Fruit fly (Drosophila melanogaster) whole organism, prepupa: Measurements from ENCODE around the gene CG2898.

Source experiments
- Blimp-1 ChIP-seq: fragments of 200-800 bp; sonication (Bioruptor generic); optimal IDR thresholded peaks from 3 replicates; lab custom pipeline; 2017; ENCODE audit warnings: missing biosample characterization, missing genetic modification characterization, mild to moderate bottlenecking, moderate library complexity, missing genetic modification reagents
- CG10631 ChIP-seq: fragments of 200-800 bp; sonication (Bioruptor generic); optimal IDR thresholded peaks from 2 replicates; lab custom pipeline; 2016; ENCODE audit warnings: missing biosample characterization, missing genetic modification characterization
- CG10669 ChIP-seq: fragments of 200-800 bp; sonication (Bioruptor generic); optimal IDR thresholded peaks from 3 replicates; lab custom pipeline; 2018; ENCODE audit warnings: missing biosample characterization, mild to moderate bottlenecking, missing genetic modification characterization, moderate library complexity
- CG11294 ChIP-seq: fragments of 200-800 bp; sonication (Bioruptor generic); IDR thresholded peaks from 2 replicates; pipeline ENCODE4 v1.3.6; 2022; ENCODE audit warnings: missing biosample characterization, missing genetic modification characterization
- CG15336 ChIP-seq: fragments of 200-800 bp; sonication (Bioruptor generic); IDR thresholded peaks from 2 replicates; pipeline ENCODE4 v1.3.6; 2022; ENCODE audit warnings: missing biosample characterization, missing genetic modification characterization
- CG16779 ChIP-seq: fragments of 200-800 bp; sonication (Bioruptor generic); optimal IDR thresholded peaks from 3 replicates; lab custom pipeline; 2017; ENCODE audit warnings: missing biosample characterization, mild to moderate bottlenecking, missing genetic modification characterization
- CG3032 ChIP-seq: fragments of 200-800 bp; optimal IDR thresholded peaks from 2 replicates; lab custom pipeline; 2019; ENCODE audit warnings: missing biosample characterization, mild to moderate bottlenecking, missing genetic modification characterization, moderate library complexity
- CG31627 ChIP-seq: fragments of 200-800 bp; sonication (Bioruptor generic); optimal IDR thresholded peaks from 3 replicates; lab custom pipeline; 2016; ENCODE audit warnings: missing biosample characterization, missing genetic modification characterization
- CG32006 ChIP-seq: fragments of 200-800 bp; sonication (Bioruptor generic); optimal IDR thresholded peaks from 3 replicates; lab custom pipeline; 2017; ENCODE audit warnings: missing biosample characterization, mild to moderate bottlenecking, missing genetic modification characterization
- CG34406 ChIP-seq: fragments of 200-800 bp; sonication (Bioruptor generic); optimal IDR thresholded peaks from 3 replicates; lab custom pipeline; 2016; ENCODE audit warnings: missing biosample characterization, missing genetic modification characterization
- CG3919 ChIP-seq: fragments of 200-800 bp; sonication (Bioruptor generic); optimal IDR thresholded peaks from 3 replicates; lab custom pipeline; 2016; ENCODE audit warnings: missing biosample characterization, missing genetic modification characterization
- CG6163 ChIP-seq: fragments of 200-800 bp; sonication (Bioruptor generic); IDR thresholded peaks from 3 replicates; pipeline ENCODE4 v1.3.6; 2022; ENCODE audit warnings: missing biosample characterization, missing genetic modification characterization
- CG6276 ChIP-seq: fragments of 200-800 bp; sonication (Bioruptor generic); optimal IDR thresholded peaks from 2 replicates; lab custom pipeline; 2017; ENCODE audit warnings: missing biosample characterization, mild to moderate bottlenecking, missing genetic modification characterization
- CG6792 ChIP-seq: fragments of 200-800 bp; sonication (Bioruptor generic); optimal IDR thresholded peaks from 3 replicates; lab custom pipeline; 2016; ENCODE audit warnings: missing biosample characterization, missing genetic modification characterization
- CG6808 ChIP-seq: fragments of 200-800 bp; sonication (Bioruptor generic); optimal IDR thresholded peaks from 3 replicates; lab custom pipeline; 2017; ENCODE audit warnings: missing biosample characterization, missing genetic modification characterization, mild to moderate bottlenecking, moderate library complexity, missing genetic modification reagents
- CG7368 ChIP-seq: fragments of 200-800 bp; sonication (Bioruptor generic); optimal IDR thresholded peaks from 3 replicates; lab custom pipeline; 2016; ENCODE audit warnings: missing biosample characterization, missing genetic modification characterization
- CG8319 ChIP-seq: fragments of 200-800 bp; sonication (Bioruptor generic); optimal IDR thresholded peaks from 3 replicates; lab custom pipeline; 2016; ENCODE audit warnings: missing biosample characterization, missing genetic modification characterization
- CG8632 ChIP-seq: fragments of 200-800 bp; sonication (Bioruptor generic); optimal IDR thresholded peaks from 3 replicates; lab custom pipeline; 2016; ENCODE audit warnings: missing biosample characterization, missing genetic modification characterization
- CG9139 ChIP-seq: fragments of 200-800 bp; sonication (Bioruptor generic); optimal IDR thresholded peaks from 3 replicates; lab custom pipeline; 2017; ENCODE audit warnings: missing biosample characterization, mild to moderate bottlenecking, missing genetic modification characterization
- Eip75B ChIP-seq: fragments of 200-800 bp; sonication (Bioruptor generic); optimal IDR thresholded peaks from 3 replicates; lab custom pipeline; 2016; ENCODE audit warnings: missing biosample characterization, missing genetic modification characterization
- Eip78C ChIP-seq: fragments of 200-800 bp; sonication (Bioruptor generic); peaks from one replicate; lab custom pipeline; 2016; ENCODE audit warnings: missing biosample characterization, missing genetic modification characterization
- Gug ChIP-seq: fragments of 200-800 bp; sonication (Bioruptor generic); IDR thresholded peaks from 2 replicates; pipeline ENCODE4 v1.3.6; 2022; ENCODE audit warnings: missing biosample characterization, missing genetic modification characterization
- Hr39 ChIP-seq: fragments of 200-800 bp; sonication (Bioruptor generic); optimal IDR thresholded peaks from 2 replicates; lab custom pipeline; 2016; ENCODE audit warnings: missing biosample characterization, missing genetic modification characterization
- Hr4 ChIP-seq: fragments of 200-800 bp; sonication (Bioruptor generic); optimal IDR thresholded peaks from 3 replicates; lab custom pipeline; 2016; ENCODE audit warnings: missing biosample characterization, missing genetic modification characterization
- Lpt ChIP-seq: fragments of 200-800 bp; sonication (Bioruptor generic); optimal IDR thresholded peaks from 3 replicates; lab custom pipeline; 2016; ENCODE audit warnings: missing biosample characterization, missing genetic modification characterization
- Met ChIP-seq: fragments of 200-800 bp; sonication (Bioruptor generic); optimal IDR thresholded peaks from 3 replicates; lab custom pipeline; 2016; ENCODE audit warnings: missing biosample characterization, missing genetic modification characterization
- OdsH ChIP-seq: fragments of 200-800 bp; sonication (Bioruptor generic); optimal IDR thresholded peaks from 3 replicates; lab custom pipeline; 2016; ENCODE audit warnings: missing biosample characterization, missing genetic modification characterization
- Smox ChIP-seq: fragments of 200-800 bp; sonication (Bioruptor generic); optimal IDR thresholded peaks from 3 replicates; lab custom pipeline; 2016; ENCODE audit warnings: missing biosample characterization, missing genetic modification characterization
- Sox14 ChIP-seq: fragments of 200-800 bp; sonication (Bioruptor generic); optimal IDR thresholded peaks from 3 replicates; lab custom pipeline; 2016; ENCODE audit warnings: missing biosample characterization, missing genetic modification characterization
- achi ChIP-seq: fragments of 200-800 bp; sonication (Bioruptor generic); optimal IDR thresholded peaks from 3 replicates; lab custom pipeline; 2016; ENCODE audit warnings: missing biosample characterization, missing genetic modification characterization
- acj6 ChIP-seq: fragments of 200-800 bp; sonication (Bioruptor generic); optimal IDR thresholded peaks from 3 replicates; lab custom pipeline; 2016; ENCODE audit warnings: missing biosample characterization, missing genetic modification characterization
- cyc ChIP-seq: fragments of 200-800 bp; sonication (Bioruptor generic); optimal IDR thresholded peaks from 3 replicates; lab custom pipeline; 2016; ENCODE audit warnings: missing biosample characterization, missing genetic modification characterization
- dsx ChIP-seq: fragments of 200-800 bp; optimal IDR thresholded peaks from 3 replicates; lab custom pipeline; 2019; ENCODE audit warnings: missing biosample characterization, mild to moderate bottlenecking, missing genetic modification characterization, moderate library complexity; ENCODE audit not compliant: poor library complexity, severe bottlenecking
- eg ChIP-seq: fragments of 200-800 bp; sonication (Bioruptor generic); IDR thresholded peaks from 3 replicates; pipeline ENCODE4 v1.3.6; 2022; ENCODE audit warnings: missing biosample characterization, missing genetic modification characterization
- esn ChIP-seq: fragments of 200-800 bp; sonication (Bioruptor generic); optimal IDR thresholded peaks from 2 replicates; lab custom pipeline; 2016; ENCODE audit warnings: missing biosample characterization, mild to moderate bottlenecking, missing genetic modification characterization, moderate library complexity
- fd85E ChIP-seq: fragments of 200-800 bp; sonication (Bioruptor generic); optimal IDR thresholded peaks from 3 replicates; lab custom pipeline; 2016; ENCODE audit warnings: missing biosample characterization, missing genetic modification characterization
- fkh ChIP-seq: fragments of 200-800 bp; sonication (Bioruptor generic); optimal IDR thresholded peaks from 3 replicates; lab custom pipeline; 2017; ENCODE audit warnings: missing biosample characterization, mild to moderate bottlenecking, missing genetic modification characterization, moderate library complexity
- lz ChIP-seq: fragments of 200-800 bp; sonication (Bioruptor generic); optimal IDR thresholded peaks from 3 replicates; lab custom pipeline; 2016; ENCODE audit warnings: missing biosample characterization, missing genetic modification characterization
- net ChIP-seq: fragments of 200-800 bp; sonication (Bioruptor generic); optimal IDR thresholded peaks from 3 replicates; lab custom pipeline; 2016; ENCODE audit warnings: missing biosample characterization, missing genetic modification characterization
- pdm3 ChIP-seq: fragments of 200-800 bp; sonication (Bioruptor generic); optimal IDR thresholded peaks from 3 replicates; lab custom pipeline; 2016; ENCODE audit warnings: missing biosample characterization, missing genetic modification characterization
- salr ChIP-seq, 2 experiments: fragments of 200-800 bp; sonication (Bioruptor generic); optimal IDR thresholded peaks; 3 replicates each; lab custom pipeline; 2016 to 2018; ENCODE audit warnings: missing biosample characterization in 2 of 2, missing genetic modification characterization in 2 of 2, mild to moderate bottlenecking in 1 of 2
- ss ChIP-seq, 2 experiments: fragments of 200-800 bp; sonication (Bioruptor generic); optimal IDR thresholded peaks; 2 replicates in 1 of 2; 3 replicates in 1 of 2; lab custom pipeline; 2017 to 2018; ENCODE audit warnings: mild to moderate bottlenecking in 2 of 2, missing biosample characterization in 2 of 2, missing genetic modification characterization in 2 of 2, moderate library complexity in 1 of 2
- svp ChIP-seq: fragments of 200-800 bp; sonication (Bioruptor generic); peaks from one replicate; lab custom pipeline; 2016; ENCODE audit warnings: missing biosample characterization, missing genetic modification characterization
- topi ChIP-seq: fragments of 200-800 bp; sonication (Bioruptor generic); optimal IDR thresholded peaks from 3 replicates; lab custom pipeline; 2016; ENCODE audit warnings: missing biosample characterization, missing genetic modification characterization
- vri ChIP-seq: fragments of 200-800 bp; sonication (Bioruptor generic); optimal IDR thresholded peaks from 3 replicates; lab custom pipeline; 2016; ENCODE audit warnings: missing biosample characterization, mild to moderate bottlenecking, missing genetic modification characterization

CG2898 gene

dm6 chrX:10347979-10348692, 27.0 kb upstream of the CG2898 start:
- peak; percentile 35 for TF ChIP-seq Eip78C (GFP tag; lab: Kevin White, UChicago)
- TF ChIP-seq fd85E, result no peak
- TF ChIP-seq, all 60 proteins: peak for 1

DNA sequence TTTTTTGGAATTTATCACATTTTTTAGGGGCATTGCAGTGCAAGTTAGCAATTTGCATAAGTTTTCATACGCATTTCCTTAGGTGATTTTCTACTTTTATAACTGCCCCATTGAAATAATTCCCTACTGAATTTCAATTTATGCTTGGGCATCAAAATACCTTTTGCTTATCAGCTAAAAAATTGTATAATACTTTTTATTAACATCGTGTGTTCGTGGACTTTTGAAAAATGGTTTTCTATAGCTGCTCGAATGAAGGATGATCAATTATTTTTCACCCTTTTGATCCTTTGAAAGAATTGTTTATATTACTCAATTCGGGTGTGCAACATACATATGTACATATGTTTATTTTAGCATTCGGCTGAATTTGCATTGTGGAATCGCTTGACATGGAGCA, 13.0 kb upstream of the CG2898 start:
- TF ChIP-seq eg (GFP tag; lab: Robert Waterston, UW) (no peak), CG10631 (no peak), vri (no peak), CG8632 (GFP tag; lab: Kevin White, UChicago) (no peak), fkh (GFP tag; lab: Kevin White, UChicago) (no peak), net (GFP tag; lab: Kevin White, UChicago) (no peak), CG6792 (GFP tag; lab: Kevin White, UChicago) (no peak), CG32006 (GFP tag; lab: Kevin White, UChicago) (no peak), Blimp-1 (no peak), Sox14 (GFP tag; lab: Kevin White, UChicago) (no peak), ss (GFP tag; optimal IDR thresholded peaks at IDR 0.05; lab: Kevin White, UChicago) (no peak), salr (GFP tag; optimal IDR thresholded peaks at IDR 0.05; lab: Kevin White, UChicago) (no peak), CG8319 (no peak)

DNA sequence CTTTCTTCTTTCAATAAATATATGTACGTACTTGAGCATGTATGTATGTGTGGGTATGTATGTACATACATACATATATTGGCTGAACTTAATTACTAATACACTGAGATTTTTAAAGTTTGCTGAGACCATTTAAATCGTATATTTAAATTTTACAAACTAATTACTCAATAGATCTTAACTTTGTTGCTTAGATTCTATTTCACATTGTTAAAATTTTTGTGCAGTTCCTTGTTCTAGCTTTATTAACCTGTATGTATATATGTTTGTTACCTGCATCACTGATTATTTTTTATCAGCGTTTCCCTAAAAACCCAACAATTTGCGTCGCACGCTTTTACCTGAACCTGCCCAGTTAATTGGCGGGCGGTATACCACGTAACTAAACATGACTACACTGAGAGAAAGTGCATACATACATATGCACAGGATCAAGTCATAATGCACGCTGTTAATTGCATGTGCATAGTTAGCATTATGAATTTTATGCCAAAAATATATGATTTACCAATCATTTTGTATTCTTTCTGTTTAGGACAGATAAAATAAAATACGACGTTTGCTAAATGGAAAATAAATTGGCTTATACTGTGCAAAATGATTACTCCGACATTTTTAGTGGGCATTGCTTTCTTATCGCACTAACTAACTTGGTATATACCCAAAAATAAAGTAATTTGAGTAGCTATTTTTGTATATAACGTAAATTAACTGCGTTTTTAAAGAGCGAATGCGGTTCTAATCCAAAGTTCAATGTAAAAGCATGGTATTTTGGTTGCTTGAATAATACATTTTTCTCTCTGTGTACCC, 12.4 kb upstream of the CG2898 start:
- TF ChIP-seq CG8319 (peak; percentile 4), net (GFP tag; lab: Kevin White, UChicago) (no peak), Hr4 (GFP tag; lab: Kevin White, UChicago) (peak; percentile 27), CG11294 (GFP tag; lab: Robert Waterston, UW) (no peak), CG7368 (GFP tag; lab: Kevin White, UChicago) (peak; percentile 1), esn (GFP tag; lab: Kevin White, UChicago) (peak; percentile 67), acj6 (GFP tag; lab: Kevin White, UChicago) (peak; percentile 37), CG16779 (tag; lab: Kevin White, UChicago) (no peak), CG32006 (GFP tag; lab: Kevin White, UChicago) (peak; percentile 61), achi (GFP tag; lab: Kevin White, UChicago) (peak; percentile 32), CG3919 (GFP tag; lab: Kevin White, UChicago) (peak; percentile 35), Sox14 (GFP tag; lab: Kevin White, UChicago) (peak; percentile 26), cyc (GFP tag; lab: Kevin White, UChicago) (peak; percentile 22), CG6276 (GFP tag; lab: Kevin White, UChicago) (peak; percentile 4), Smox (GFP tag; lab: Kevin White, UChicago) (peak; percentile 47), dsx (no peak), Met (GFP tag; lab: Kevin White, UChicago) (peak; percentile 57), CG10669 (peak; percentile 16), CG15336 (GFP tag; lab: Robert Waterston, UW) (0 out of 2 replicates have a peak, but pooled peaks have one; percentile 35), Eip78C (GFP tag; lab: Kevin White, UChicago) (peak; percentile 84), CG8632 (GFP tag; lab: Kevin White, UChicago) (peak; percentile 3), CG9139 (GFP tag; lab: Kevin White, UChicago) (no peak), CG6808 (GFP tag; lab: Kevin White, UChicago) (no peak), CG6163 (GFP tag; lab: Robert Waterston, UW) (0 out of 3 replicates have a peak, but pooled peaks have one; percentile 39), lz (peak; percentile 35), eg (GFP tag; lab: Robert Waterston, UW) (peak; percentile 48; the same call in 1 of the 3 replicates), Eip75B (GFP tag; lab: Kevin White, UChicago) (peak; percentile 28), pdm3 (GFP tag; lab: Kevin White, UChicago) (peak; percentile 47), topi (GFP tag; lab: Kevin White, UChicago) (peak; percentile 31), CG31627 (GFP tag; lab: Kevin White, UChicago) (peak; percentile 38), Hr39 (GFP tag; lab: Kevin White, UChicago) (peak; percentile 59), Lpt (GFP tag; lab: Kevin White, UChicago) (no peak), Gug (GFP tag; lab: Robert Waterston, UW) (no peak), OdsH (GFP tag; lab: Kevin White, UChicago) (peak; percentile 28), CG3032 (no peak), svp (GFP tag; lab: Kevin White, UChicago) (peak; percentile 77), CG34406 (peak; percentile 23)
